Fruit fly (Drosophila melanogaster) whole organism, embryonic: ENCODE measurements around the gene CG10948.

Experiments used
- ATbp ChIP-seq: fragments of 200-800 bp; sonication (Bioruptor generic); optimal IDR thresholded peaks from 2 replicates; lab custom pipeline; 2017; ENCODE audit warnings: missing biosample characterization, mild to moderate bottlenecking, missing genetic modification characterization, missing genetic modification reagents
- Abd-B ChIP-seq: fragments of 200-800 bp; sonication (Bioruptor generic); optimal IDR thresholded peaks from 2 replicates; lab custom pipeline; 2018; ENCODE audit warnings: missing biosample characterization, mild to moderate bottlenecking, missing genetic modification characterization, moderate library complexity
- Atf6 ChIP-seq: fragments of 200-800 bp; sonication (Bioruptor generic); IDR thresholded peaks from 2 replicates; pipeline ENCODE4 v1.3.6; 2022; ENCODE audit warnings: missing biosample characterization, missing genetic modification characterization
- Bteb2 ChIP-seq: fragments of 200-800 bp; sonication (Bioruptor generic); optimal IDR thresholded peaks from 2 replicates; lab custom pipeline; 2016; ENCODE audit warnings: missing biosample characterization, missing genetic modification characterization
- CG10565 ChIP-seq: fragments of 200-800 bp; sonication (Bioruptor generic); optimal IDR thresholded peaks from 3 replicates; lab custom pipeline; 2016; ENCODE audit warnings: missing biosample characterization, mild to moderate bottlenecking, missing genetic modification characterization
- CG12942 ChIP-seq: fragments of 200-800 bp; sonication (Bioruptor generic); optimal IDR thresholded peaks from 3 replicates; lab custom pipeline; 2016; ENCODE audit warnings: missing biosample characterization, missing genetic modification characterization
- CG13296 ChIP-seq: fragments of 200-800 bp; sonication (Bioruptor generic); optimal IDR thresholded peaks from 3 replicates; lab custom pipeline; 2018; ENCODE audit warnings: missing biosample characterization, mild to moderate bottlenecking, missing genetic modification characterization
- CG13775 ChIP-seq: fragments of 200-800 bp; sonication (Bioruptor generic); optimal IDR thresholded peaks from 3 replicates; lab custom pipeline; 2017; ENCODE audit warnings: missing biosample characterization, mild to moderate bottlenecking, missing genetic modification characterization
- CG17328 ChIP-seq: fragments of 200-800 bp; sonication (Bioruptor generic); IDR thresholded peaks from 2 replicates; pipeline ENCODE4 v1.3.6; 2022; ENCODE audit warnings: missing biosample characterization, missing genetic modification characterization
- CG17802 ChIP-seq: fragments of 200-800 bp; sonication (Bioruptor generic); optimal IDR thresholded peaks from 2 replicates; lab custom pipeline; 2018; ENCODE audit warnings: missing biosample characterization, mild to moderate bottlenecking, missing genetic modification characterization, moderate library complexity
- CG17912 ChIP-seq: fragments of 200-800 bp; sonication (Bioruptor generic); optimal IDR thresholded peaks from 2 replicates; lab custom pipeline; 2018; ENCODE audit warnings: missing biosample characterization, mild to moderate bottlenecking, missing genetic modification characterization
- CG30431 ChIP-seq: fragments of 200-800 bp; sonication (Bioruptor generic); optimal IDR thresholded peaks from 2 replicates; lab custom pipeline; 2017; ENCODE audit warnings: missing biosample characterization, missing genetic modification characterization
- CG31365 ChIP-seq: fragments of 200-800 bp; sonication (Bioruptor generic); optimal IDR thresholded peaks from 2 replicates; lab custom pipeline; 2018; ENCODE audit warnings: missing biosample characterization, mild to moderate bottlenecking, missing genetic modification characterization
- CG3281 ChIP-seq: fragments of 200-800 bp; sonication (Bioruptor generic); optimal IDR thresholded peaks from 3 replicates; lab custom pipeline; 2017; ENCODE audit warnings: missing biosample characterization, mild to moderate bottlenecking, missing genetic modification characterization
- CG34224 ChIP-seq: fragments of 200-800 bp; sonication (Bioruptor generic); IDR thresholded peaks from 3 replicates; pipeline ENCODE4 v1.3.6; 2022; ENCODE audit warnings: missing biosample characterization, missing genetic modification characterization; ENCODE audit not compliant: partially characterized antibody
- CG34376 ChIP-seq: fragments of 200-800 bp; sonication (Bioruptor generic); optimal IDR thresholded peaks from 2 replicates; lab custom pipeline; 2018; ENCODE audit warnings: missing biosample characterization, mild to moderate bottlenecking, missing genetic modification characterization
- CG4360 ChIP-seq: fragments of 200-800 bp; sonication (Bioruptor generic); IDR thresholded peaks from 2 replicates; pipeline ENCODE4 v1.3.6; 2022; ENCODE audit warnings: missing biosample characterization, missing genetic modification characterization
- CG4424 ChIP-seq: fragments of 200-800 bp; sonication (Bioruptor generic); optimal IDR thresholded peaks from 3 replicates; lab custom pipeline; 2016; ENCODE audit warnings: missing biosample characterization, missing genetic modification characterization
- CG5180 ChIP-seq: fragments of 200-800 bp; sonication (Bioruptor generic); optimal IDR thresholded peaks from 3 replicates; lab custom pipeline; 2017; ENCODE audit warnings: missing biosample characterization, missing genetic modification characterization, mild to moderate bottlenecking, moderate library complexity, missing genetic modification reagents
- CG6254 ChIP-seq: fragments of 200-800 bp; sonication (Bioruptor generic); optimal IDR thresholded peaks from 3 replicates; lab custom pipeline; 2017; ENCODE audit warnings: mild to moderate bottlenecking, missing biosample characterization, missing genetic modification reagents, missing genetic modification characterization
- CG8089 ChIP-seq: fragments of 200-800 bp; sonication (Bioruptor generic); optimal IDR thresholded peaks from 3 replicates; lab custom pipeline; 2016; ENCODE audit warnings: missing biosample characterization, missing genetic modification characterization
- CG8290 ChIP-seq, 3 experiments: fragments of 200-800 bp; sonication (Bioruptor generic); optimal IDR thresholded peaks; 2 replicates each; lab custom pipeline; 2016 to 2019; ENCODE audit warnings: missing biosample characterization in 3 of 3, missing genetic modification characterization in 3 of 3, mild to moderate bottlenecking in 2 of 3, moderate library complexity in 1 of 3
- CG9817 ChIP-seq: fragments of 200-800 bp; sonication (Bioruptor generic); optimal IDR thresholded peaks from 2 replicates; lab custom pipeline; 2018; ENCODE audit warnings: missing biosample characterization, mild to moderate bottlenecking, missing genetic modification characterization, moderate library complexity
- CG9932 ChIP-seq: fragments of 200-800 bp; sonication (Bioruptor generic); IDR thresholded peaks from 2 replicates; pipeline ENCODE4 v1.3.6; 2022; ENCODE audit warnings: missing biosample characterization, missing genetic modification characterization
- Doc3 ChIP-seq: fragments of 200-800 bp; sonication (Bioruptor generic); IDR thresholded peaks from 3 replicates; pipeline ENCODE4 v1.3.6; 2022; ENCODE audit warnings: missing biosample characterization, missing genetic modification characterization; ENCODE audit not compliant: partially characterized antibody
- ERR ChIP-seq: fragments of 200-800 bp; sonication (Bioruptor generic); optimal IDR thresholded peaks from 2 replicates; lab custom pipeline; 2016; ENCODE audit warnings: missing biosample characterization, missing genetic modification characterization
- Elba2 ChIP-seq: fragments of 200-800 bp; sonication (Bioruptor generic); optimal IDR thresholded peaks from 3 replicates; lab custom pipeline; 2016; ENCODE audit warnings: missing biosample characterization, missing genetic modification characterization
- Hr51 ChIP-seq, 2 experiments: fragments of 200-800 bp; sonication (Bioruptor generic); optimal IDR thresholded peaks; 2 replicates in 1 of 2; 3 replicates in 1 of 2; lab custom pipeline; 2016 to 2018; ENCODE audit warnings: missing biosample characterization in 2 of 2, missing genetic modification characterization in 2 of 2, mild to moderate bottlenecking in 1 of 2, moderate library complexity in 1 of 2
- Max ChIP-seq: fragments of 200-800 bp; sonication (Bioruptor generic); optimal IDR thresholded peaks from 2 replicates; lab custom pipeline; 2016; ENCODE audit warnings: missing biosample characterization, mild to moderate bottlenecking, missing genetic modification characterization
- NFAT ChIP-seq: fragments of 200-800 bp; sonication (Bioruptor generic); IDR thresholded peaks from 2 replicates; pipeline ENCODE4 v1.3.6; 2022; ENCODE audit warnings: missing biosample characterization, missing genetic modification characterization
- NfI ChIP-seq: fragments of 200-800 bp; sonication (Bioruptor generic); optimal IDR thresholded peaks from 3 replicates; lab custom pipeline; 2018; ENCODE audit warnings: missing biosample characterization, mild to moderate bottlenecking, missing genetic modification characterization, moderate library complexity
- PHDP ChIP-seq: fragments of 200-800 bp; sonication (Bioruptor generic); optimal IDR thresholded peaks from 3 replicates; lab custom pipeline; 2018; ENCODE audit warnings: missing biosample characterization, mild to moderate bottlenecking, missing genetic modification characterization, moderate library complexity
- Rfx ChIP-seq: fragments of 200-800 bp; sonication (Bioruptor generic); IDR thresholded peaks from 2 replicates; pipeline ENCODE4 v1.3.6; 2022; ENCODE audit warnings: missing biosample characterization, missing genetic modification characterization
- Stat92E ChIP-seq, 3 experiments: fragments of >200 bp in 2 of 3; fragments of 200-800 bp in 1 of 3; sonication (Bioruptor generic) in 1 of 3; optimal IDR thresholded peaks; 2 replicates each; lab custom pipeline; 2017 to 2019; ENCODE audit warnings: missing biosample characterization in 3 of 3, missing genetic modification characterization in 3 of 3, mild to moderate bottlenecking in 1 of 3, moderate library complexity in 1 of 3
- TFAM ChIP-seq: fragments of 200-800 bp; sonication (Bioruptor generic); optimal IDR thresholded peaks from 2 replicates; lab custom pipeline; 2017; ENCODE audit warnings: missing biosample characterization, missing genetic modification characterization, inconsistent platforms
- bsh ChIP-seq, 2 experiments: fragments of 200-800 bp; sonication (Bioruptor generic); optimal IDR thresholded peaks; 2 replicates each; lab custom pipeline; 2017 to 2018; ENCODE audit warnings: mild to moderate bottlenecking in 2 of 2, missing biosample characterization in 2 of 2, missing genetic modification characterization in 2 of 2, moderate library complexity in 1 of 2
- eyg ChIP-seq: fragments of 200-800 bp; sonication (Bioruptor generic); optimal IDR thresholded peaks from 3 replicates; lab custom pipeline; 2016; ENCODE audit warnings: missing biosample characterization, missing genetic modification characterization
- ftz-f1 ChIP-seq: fragments of 200-800 bp; sonication (Bioruptor generic); optimal IDR thresholded peaks from 2 replicates; lab custom pipeline; 2016; ENCODE audit warnings: missing biosample characterization, missing genetic modification characterization
- fu2 ChIP-seq: fragments of 200-800 bp; sonication (Bioruptor generic); optimal IDR thresholded peaks from 2 replicates; lab custom pipeline; 2016; ENCODE audit warnings: missing biosample characterization, missing genetic modification characterization
- gcm ChIP-seq: fragments of 200-800 bp; sonication (Bioruptor generic); optimal IDR thresholded peaks from 2 replicates; lab custom pipeline; 2019; ENCODE audit warnings: missing biosample characterization, mild to moderate bottlenecking, missing genetic modification characterization, moderate library complexity
- h ChIP-seq: fragments of >200 bp; optimal IDR thresholded peaks from 2 replicates; lab custom pipeline; 2017
- jigr1 ChIP-seq: fragments of 200-800 bp; sonication (Bioruptor generic); IDR thresholded peaks from 3 replicates; pipeline ENCODE4 v1.3.6; 2022; ENCODE audit warnings: missing biosample characterization, missing genetic modification characterization
- klu ChIP-seq: fragments of 200-800 bp; sonication (Bioruptor generic); IDR thresholded peaks from 2 replicates; pipeline ENCODE4 v1.3.6; 2022; ENCODE audit warnings: missing biosample characterization, missing genetic modification characterization
- lbe ChIP-seq: fragments of 200-800 bp; sonication (Bioruptor generic); optimal IDR thresholded peaks from 2 replicates; lab custom pipeline; 2016; ENCODE audit warnings: missing biosample characterization, mild to moderate bottlenecking, missing genetic modification characterization
- nau ChIP-seq: fragments of 200-800 bp; sonication (Bioruptor generic); optimal IDR thresholded peaks from 3 replicates; lab custom pipeline; 2017; ENCODE audit warnings: missing biosample characterization, mild to moderate bottlenecking, missing genetic modification characterization, missing genetic modification reagents
- pnt ChIP-seq: fragments of 200-800 bp; sonication (Bioruptor generic); optimal IDR thresholded peaks from 3 replicates; lab custom pipeline; 2016; ENCODE audit warnings: missing biosample characterization, missing genetic modification characterization
- tin ChIP-seq: fragments of 200-800 bp; sonication (Bioruptor generic); optimal IDR thresholded peaks from 3 replicates; lab custom pipeline; 2016; ENCODE audit warnings: missing biosample characterization, missing genetic modification characterization
- vvl ChIP-seq: fragments of 200-800 bp; sonication (Bioruptor generic); IDR thresholded peaks from 2 replicates; pipeline ENCODE4 v1.3.6; 2022; ENCODE audit warnings: missing biosample characterization, missing genetic modification characterization
- zen2 ChIP-seq: fragments of 200-800 bp; sonication (Bioruptor generic); IDR thresholded peaks from 3 replicates; pipeline ENCODE4 v1.3.6; 2022; ENCODE audit warnings: missing biosample characterization, missing genetic modification characterization; ENCODE audit not compliant: partially characterized antibody

CG10948 gene

dm6 chr3L:12813907-12814306, 36.0 kb downstream of the CG10948 start, which contains the start of the genes Sf3a2 and CG42588 (continued):
- peak; percentile 12 for TF ChIP-seq gcm (GFP tag; lab: Kevin White, UChicago)
- no peak for TF ChIP-seq h (lab: Kevin White, UChicago)
- peak; percentile 44; the same call in 1 of the 2 replicates for TF ChIP-seq CG17328 (GFP tag; lab: Robert Waterston, UW)
- TF ChIP-seq fu2 (GFP tag; lab: Kevin White, UChicago) = peak; percentile 25
- TF ChIP-seq eyg (GFP tag; lab: Kevin White, UChicago) = no peak
- TF ChIP-seq bsh (GFP tag; optimal IDR thresholded peaks at IDR 0.05; lab: Kevin White, UChicago) = peak in 1 of 2 experiments; percentile 64
- no peak for TF ChIP-seq CG3281 (GFP tag; lab: Kevin White, UChicago)
- peak; percentile 77; the same call in 1 of the 2 replicates for TF ChIP-seq Rfx
- no peak for TF ChIP-seq Bteb2 (GFP tag; lab: Kevin White, UChicago)
- no peak for TF ChIP-seq CG8089 (GFP tag; lab: Kevin White, UChicago)
- peak; percentile 74 for TF ChIP-seq tin
- TF ChIP-seq jigr1 (GFP tag; lab: Robert Waterston, UW) = peak; percentile 55; the same call in 1 of the 3 replicates
- TF ChIP-seq CG5180 = no peak
- no peak for TF ChIP-seq CG17912 (GFP tag; lab: Kevin White, UChicago)
- peak; percentile 57 for TF ChIP-seq CG12942 (GFP tag; lab: Kevin White, UChicago)
- TF ChIP-seq CG31365 (tag; lab: Kevin White, UChicago) = no peak
- peak; percentile 73 for TF ChIP-seq Max (GFP tag; lab: Kevin White, UChicago)
- no peak for TF ChIP-seq CG17802 (tag; lab: Kevin White, UChicago)
- TF ChIP-seq CG9817 (tag; lab: Kevin White, UChicago) = peak; percentile 29
- TF ChIP-seq pnt (GFP tag; lab: Kevin White, UChicago) = no peak
- TF ChIP-seq NFAT = peak; percentile 85
- TF ChIP-seq CG13775 (GFP tag; lab: Kevin White, UChicago) = peak; percentile 74
- TF ChIP-seq TFAM (GFP tag; lab: Kevin White, UChicago) = no peak
- TF ChIP-seq Hr51 (GFP tag; optimal IDR thresholded peaks at IDR 0.05; lab: Kevin White, UChicago) = peak in 1 of 2 experiments; percentile 28
- TF ChIP-seq CG34376 (GFP tag; lab: Kevin White, UChicago) = no peak
- TF ChIP-seq CG4360 (GFP tag; lab: Robert Waterston, UW) = peak; percentile 62
- TF ChIP-seq zen2 (GFP tag; lab: Robert Waterston, UW) = no peak; the same call in 2 of the 3 replicates
- TF ChIP-seq CG8290 (GFP tag; optimal IDR thresholded peaks at IDR 0.05; lab: Kevin White, UChicago) = peak; percentile 63
- TF ChIP-seq CG8290 (tag; optimal IDR thresholded peaks at IDR 0.05; lab: Kevin White, UChicago) = no peak
- no peak for TF ChIP-seq ERR (GFP tag; lab: Kevin White, UChicago)
- TF ChIP-seq Abd-B (GFP tag; lab: Kevin White, UChicago) = peak; percentile 58
- TF ChIP-seq vvl (GFP tag; lab: Robert Waterston, UW) = peak; percentile 88; the same call in 1 of the 2 replicates
- TF ChIP-seq Atf6 (GFP tag; lab: Robert Waterston, UW) = peak; percentile 76; the same call in 1 of the 2 replicates
- TF ChIP-seq CG6254 (GFP tag; lab: Kevin White, UChicago) = no peak
- peak; percentile 74 for TF ChIP-seq CG34224 (GFP tag; lab: Robert Waterston, UW)
- no peak for TF ChIP-seq CG10565
- peak; percentile 32 for TF ChIP-seq CG13296 (GFP tag; lab: Kevin White, UChicago)
- TF ChIP-seq Elba2 (GFP tag; lab: Kevin White, UChicago) = peak; percentile 9
- TF ChIP-seq ftz-f1 = peak; percentile 10
- peak; percentile 60 for TF ChIP-seq klu
- TF ChIP-seq CG9932 (GFP tag; lab: Robert Waterston, UW) = peak; percentile 89
- TF ChIP-seq ATbp (GFP tag; lab: Kevin White, UChicago) = no peak
- no peak for TF ChIP-seq nau (GFP tag; lab: Kevin White, UChicago)
- TF ChIP-seq CG4424 (GFP tag; lab: Kevin White, UChicago) = peak; percentile 50
- peak; percentile 71 for TF ChIP-seq PHDP (tag; lab: Kevin White, UChicago)
- TF ChIP-seq NfI (GFP tag; lab: Kevin White, UChicago) = no peak
- TF ChIP-seq Doc3 (GFP tag; lab: Robert Waterston, UW) = peak; percentile 87
- peak; percentile 39 for TF ChIP-seq lbe (GFP tag; lab: Kevin White, UChicago)
- TF ChIP-seq CG30431 = no peak
- peak in 1 of 3 experiments; percentile 54 for TF ChIP-seq Stat92E (GFP tag; optimal IDR thresholded peaks at IDR 0.05; lab: Kevin White, UChicago)
